In the genomic region with DNA sequence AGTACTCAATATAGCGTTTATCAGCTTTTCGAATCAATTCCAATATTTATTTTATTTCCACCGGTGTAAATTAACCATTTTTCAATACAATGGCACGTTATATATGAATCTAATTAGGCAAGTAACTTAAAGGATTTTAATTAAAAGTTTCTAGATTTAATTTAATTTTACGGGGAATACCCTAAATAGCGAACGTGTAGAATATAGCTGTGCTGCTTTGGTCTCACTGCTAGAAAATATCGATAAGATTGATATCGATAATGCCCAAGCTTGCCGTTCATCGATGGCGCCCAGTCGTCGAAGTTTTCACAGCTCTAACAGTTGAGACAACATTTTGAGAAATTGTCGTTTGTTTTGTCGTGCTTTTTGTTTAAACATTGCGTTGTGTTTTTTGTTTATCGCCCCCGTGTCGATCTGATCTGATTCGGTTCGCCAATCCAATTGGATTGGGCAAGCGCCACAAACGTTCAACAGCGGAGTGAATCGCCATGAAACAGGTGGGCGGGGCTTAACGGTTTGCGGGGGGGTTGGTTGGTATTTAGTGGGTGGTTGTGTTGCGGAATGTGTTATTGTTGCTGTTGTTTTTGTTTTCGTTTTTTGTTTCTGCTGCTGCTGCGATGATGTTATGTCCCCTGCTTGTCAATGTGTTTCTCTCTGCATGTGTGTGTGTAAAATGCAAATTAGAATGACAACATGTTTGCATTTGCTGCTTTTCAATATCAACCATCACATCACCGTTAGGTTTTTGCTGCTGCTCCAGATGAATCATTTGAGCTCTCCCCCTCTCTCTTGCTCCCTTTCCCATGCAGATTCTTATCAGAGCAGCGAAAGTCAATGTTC, we compare ENCODE assay signal across 1 fruit fly cellular context.
A peak's percentile ranks its signal among the peaks of the same experiment; 100 is the strongest.
TF ChIP-seq lines count a peak whose summit lies in the region.

A gene (plus strand): TSS at position 289 of the 840 bp plus-strand sequence.

TF ChIP-seq in whole organism, embryonic, 481 proteins besides CTCF, POLR2A, EP300 and RAD21 (continued from another document and continues in another):
- TF ChIP-seq CG17612 (GFP tag; IDR thresholded peaks at IDR 0.05; lab: Robert Waterston, UW), result no peak
- no peak for TF ChIP-seq CG2889 (GFP tag; IDR thresholded peaks at IDR 0.05; lab: Robert Waterston, UW)
- peak; percentile 61 for TF ChIP-seq CG12391 (tag; optimal IDR thresholded peaks at IDR 0.05; lab: Kevin White, UChicago)
- TF ChIP-seq cad (GFP tag; optimal IDR thresholded peaks at IDR 0.05; lab: Kevin White, UChicago), result no peak
- TF ChIP-seq zfh2 (GFP tag; optimal IDR thresholded peaks at IDR 0.05; lab: Kevin White, UChicago), result peak; percentile 46
- peak; percentile 36 for TF ChIP-seq CG15514 (GFP tag; optimal IDR thresholded peaks at IDR 0.05; lab: Kevin White, UChicago)
- TF ChIP-seq stc (GFP tag; IDR thresholded peaks at IDR 0.05; lab: Robert Waterston, UW), result no peak
- TF ChIP-seq CG12104 (GFP tag; optimal IDR thresholded peaks at IDR 0.05; lab: Kevin White, UChicago), result peak; percentile 0
- TF ChIP-seq nmo (GFP tag; optimal IDR thresholded peaks at IDR 0.05; lab: Kevin White, UChicago), result peak; percentile 49
- TF ChIP-seq sima (GFP tag; optimal IDR thresholded peaks at IDR 0.05; lab: Kevin White, UChicago), result no peak
- no peak for TF ChIP-seq B-H1 (GFP tag; IDR thresholded peaks at IDR 0.05; lab: Robert Waterston, UW)
- no peak for TF ChIP-seq tup (GFP tag; optimal IDR thresholded peaks at IDR 0.05; lab: Kevin White, UChicago)
- no peak for TF ChIP-seq CG1792 (GFP tag; optimal IDR thresholded peaks at IDR 0.05; lab: Kevin White, UChicago)
- TF ChIP-seq CG4730 (GFP tag; IDR thresholded peaks at IDR 0.05; lab: Robert Waterston, UW), result no peak
- TF ChIP-seq bbx (GFP tag; IDR thresholded peaks at IDR 0.05; lab: Robert Waterston, UW; ENCODE audit: partially characterized antibody), result peak; percentile 86
- TF ChIP-seq gem (tag; optimal IDR thresholded peaks at IDR 0.05; lab: Kevin White, UChicago), result peak; percentile 69
- peak; percentile 72 for TF ChIP-seq MBD-R2 (GFP tag; IDR thresholded peaks at IDR 0.05; lab: Robert Waterston, UW)
- TF ChIP-seq pum (GFP tag; optimal IDR thresholded peaks at IDR 0.05; lab: Kevin White, UChicago), result peak; percentile 13
- peak; percentile 25 for TF ChIP-seq gcm (GFP tag; optimal IDR thresholded peaks at IDR 0.05; lab: Kevin White, UChicago)
- TF ChIP-seq prd (optimal IDR thresholded peaks at IDR 0.05; lab: Kevin White, UChicago), result no peak
- peak; percentile 41; the same call in 1 of the 3 replicates for TF ChIP-seq prd (GFP tag; IDR thresholded peaks at IDR 0.05; lab: Robert Waterston, UW)
- TF ChIP-seq lmd (GFP tag; IDR thresholded peaks at IDR 0.05; lab: Robert Waterston, UW), result peak; percentile 39; the same call in 1 of the 2 replicates
- peak; percentile 78 for TF ChIP-seq CG6791 (GFP tag; IDR thresholded peaks at IDR 0.05; lab: Robert Waterston, UW; ENCODE audit: partially characterized antibody)
- peak; percentile 34 for TF ChIP-seq YL-1 (GFP tag; optimal IDR thresholded peaks at IDR 0.05; lab: Kevin White, UChicago)
- no peak for TF ChIP-seq en (GFP tag; optimal IDR thresholded peaks at IDR 0.05; lab: Kevin White, UChicago)
- TF ChIP-seq Oaz (GFP tag; IDR thresholded peaks at IDR 0.05; lab: Robert Waterston, UW), result no peak
- TF ChIP-seq eve (GFP tag; optimal IDR thresholded peaks at IDR 0.05; lab: Kevin White, UChicago), result no peak
- peak; percentile 26 for TF ChIP-seq CG13775 (GFP tag; optimal IDR thresholded peaks at IDR 0.05; lab: Kevin White, UChicago)
- TF ChIP-seq CG33557 (GFP tag; optimal IDR thresholded peaks at IDR 0.05; lab: Kevin White, UChicago), result peak; percentile 13
- no peak for TF ChIP-seq CG4360 (GFP tag; IDR thresholded peaks at IDR 0.05; lab: Robert Waterston, UW)
- TF ChIP-seq CG14965 (GFP tag; optimal IDR thresholded peaks at IDR 0.05; lab: Kevin White, UChicago; ENCODE audit: borderline replicate concordance), result no peak
- no peak for TF ChIP-seq tll (GFP tag; optimal IDR thresholded peaks at IDR 0.05; lab: Kevin White, UChicago)
- no peak for TF ChIP-seq ftz-f1 (GFP tag; optimal IDR thresholded peaks at IDR 0.05; lab: Kevin White, UChicago)
- peak; percentile 14 for TF ChIP-seq CG30020 (tag; optimal IDR thresholded peaks at IDR 0.05; lab: Kevin White, UChicago)
- peak; percentile 35 for TF ChIP-seq Myb (GFP tag; optimal IDR thresholded peaks at IDR 0.05; lab: Kevin White, UChicago)
- TF ChIP-seq lov (optimal IDR thresholded peaks at IDR 0.05; lab: Kevin White, UChicago), result no peak
- TF ChIP-seq lov (GFP tag; IDR thresholded peaks at IDR 0.05; lab: Robert Waterston, UW), result no peak
- TF ChIP-seq CkIIα-i1 (GFP tag; IDR thresholded peaks at IDR 0.05; lab: Robert Waterston, UW), result no peak
- TF ChIP-seq Mad (GFP tag; optimal IDR thresholded peaks at IDR 0.05; lab: Kevin White, UChicago), result peak; percentile 7
- peak; percentile 49 for TF ChIP-seq CG18599 (GFP tag; optimal IDR thresholded peaks at IDR 0.05; lab: Kevin White, UChicago)
- TF ChIP-seq schlank (tag; optimal IDR thresholded peaks at IDR 0.05; lab: Kevin White, UChicago), result no peak
- peak; percentile 27; the same call in 1 of the 2 replicates for TF ChIP-seq Xrp1 (GFP tag; IDR thresholded peaks at IDR 0.05; lab: Robert Waterston, UW)
- TF ChIP-seq BtbVII (GFP tag; optimal IDR thresholded peaks at IDR 0.05; lab: Kevin White, UChicago), result peak; percentile 4
- TF ChIP-seq NC2β (GFP tag; optimal IDR thresholded peaks at IDR 0.05; lab: Kevin White, UChicago), result peak; percentile 52
- no peak for TF ChIP-seq CG12744 (GFP tag; optimal IDR thresholded peaks at IDR 0.05; lab: Kevin White, UChicago)
- no peak for TF ChIP-seq CG1024 (GFP tag; IDR thresholded peaks at IDR 0.05; lab: Robert Waterston, UW)
- TF ChIP-seq CG15269 (tag; optimal IDR thresholded peaks at IDR 0.05; lab: Kevin White, UChicago), result peak; percentile 49
- TF ChIP-seq pzg (GFP tag; optimal IDR thresholded peaks at IDR 0.05; lab: Kevin White, UChicago), result peak; percentile 80
- no peak for TF ChIP-seq Dfd (GFP tag; optimal IDR thresholded peaks at IDR 0.05; lab: Kevin White, UChicago)
- TF ChIP-seq Xbp1 (GFP tag; optimal IDR thresholded peaks at IDR 0.05; lab: Kevin White, UChicago), result peak; percentile 56
- peak; percentile 80 for TF ChIP-seq Opbp (GFP tag; IDR thresholded peaks at IDR 0.05; lab: Robert Waterston, UW; ENCODE audit: partially characterized antibody)
- TF ChIP-seq fd96Cb (tag; optimal IDR thresholded peaks at IDR 0.05; lab: Kevin White, UChicago), result peak; percentile 14
- TF ChIP-seq CG10321 (GFP tag; IDR thresholded peaks at IDR 0.05; lab: Robert Waterston, UW), result no peak
- TF ChIP-seq Dip3 (GFP tag; optimal IDR thresholded peaks at IDR 0.05; lab: Kevin White, UChicago), result peak; percentile 24
- no peak for TF ChIP-seq Aef1 (GFP tag; IDR thresholded peaks at IDR 0.05; lab: Robert Waterston, UW)
- no peak for TF ChIP-seq gsb (GFP tag; IDR thresholded peaks at IDR 0.05; lab: Robert Waterston, UW)
- TF ChIP-seq chn (GFP tag; optimal IDR thresholded peaks at IDR 0.05; lab: Kevin White, UChicago), result peak; percentile 27
- peak; percentile 2 for TF ChIP-seq Bteb2 (GFP tag; optimal IDR thresholded peaks at IDR 0.05; lab: Kevin White, UChicago)
- TF ChIP-seq CG4424 (GFP tag; optimal IDR thresholded peaks at IDR 0.05; lab: Kevin White, UChicago), result peak; percentile 22
- TF ChIP-seq CG8924 (tag; optimal IDR thresholded peaks at IDR 0.05; lab: Kevin White, UChicago), result peak; percentile 64
- TF ChIP-seq zen (tag; optimal IDR thresholded peaks at IDR 0.05; lab: Kevin White, UChicago), result peak; percentile 20
- no peak for TF ChIP-seq CG15011 (GFP tag; optimal IDR thresholded peaks at IDR 0.05; lab: Kevin White, UChicago)
- TF ChIP-seq Side (GFP tag; optimal IDR thresholded peaks at IDR 0.05; lab: Kevin White, UChicago), result peak; percentile 19
- TF ChIP-seq bcd (GFP tag; optimal IDR thresholded peaks at IDR 0.05; lab: Kevin White, UChicago), result peak; percentile 44
- TF ChIP-seq hkb (optimal IDR thresholded peaks at IDR 0.05; lab: Kevin White, UChicago), result no peak
- TF ChIP-seq hkb (GFP tag; IDR thresholded peaks at IDR 0.05; lab: Robert Waterston, UW), result peak; percentile 56
- TF ChIP-seq btn (GFP tag; optimal IDR thresholded peaks at IDR 0.05; lab: Kevin White, UChicago), result no peak
- peak; percentile 32 for TF ChIP-seq mam (GFP tag; optimal IDR thresholded peaks at IDR 0.05; lab: Kevin White, UChicago)
- TF ChIP-seq Bgb (GFP tag; IDR thresholded peaks at IDR 0.05; lab: Robert Waterston, UW; ENCODE audit: partially characterized antibody), result peak; percentile 84
- no peak for TF ChIP-seq crc (GFP tag; optimal IDR thresholded peaks at IDR 0.05; lab: Kevin White, UChicago)
- no peak for TF ChIP-seq Spps (tag; optimal IDR thresholded peaks at IDR 0.05; lab: Kevin White, UChicago)
- TF ChIP-seq CG32532 (GFP tag; IDR thresholded peaks at IDR 0.05; lab: Robert Waterston, UW), result peak; percentile 59; the same call in 1 of the 2 replicates
- TF ChIP-seq CG13287 (GFP tag; IDR thresholded peaks at IDR 0.05; lab: Robert Waterston, UW; ENCODE audit: partially characterized antibody), result peak; percentile 82
- peak; percentile 67; the same call in 2 of the 4 replicates for TF ChIP-seq chinmo (GFP tag; IDR thresholded peaks at IDR 0.05; lab: Robert Waterston, UW; ENCODE audit: partially characterized antibody)
- peak; percentile 43 for TF ChIP-seq Dp (GFP tag; optimal IDR thresholded peaks at IDR 0.05; lab: Kevin White, UChicago)
- no peak for TF ChIP-seq CG7271 (tag; optimal IDR thresholded peaks at IDR 0.05; lab: Kevin White, UChicago)
- TF ChIP-seq Trl (optimal IDR thresholded peaks at IDR 0.05; lab: Kevin White, UChicago), result no peak
- TF ChIP-seq Trl (GFP tag; optimal IDR thresholded peaks at IDR 0.05; lab: Kevin White, UChicago), result peak; percentile 23
- TF ChIP-seq CG14014 (GFP tag; IDR thresholded peaks at IDR 0.05; lab: Robert Waterston, UW), result 0 out of 2 replicates have a peak, but pooled peaks have one; percentile 14
- TF ChIP-seq CG10431 (GFP tag; optimal IDR thresholded peaks at IDR 0.05; lab: Kevin White, UChicago), result no peak
- peak; percentile 80 for TF ChIP-seq Med (GFP tag; lab: Kevin White, UChicago)
- peak; percentile 35 for TF ChIP-seq Hr3 (GFP tag; optimal IDR thresholded peaks at IDR 0.05; lab: Kevin White, UChicago)
- TF ChIP-seq BEAF-32 (GFP tag; optimal IDR thresholded peaks at IDR 0.05; lab: Kevin White, UChicago), result peak; percentile 82
- peak; percentile 41 for TF ChIP-seq CG30403 (GFP tag; optimal IDR thresholded peaks at IDR 0.05; lab: Kevin White, UChicago)
- peak; percentile 22; the same call in 1 of the 3 replicates for TF ChIP-seq ken (GFP tag; IDR thresholded peaks at IDR 0.05; lab: Robert Waterston, UW)
- peak; percentile 51 for TF ChIP-seq CG13624 (GFP tag; optimal IDR thresholded peaks at IDR 0.05; lab: Kevin White, UChicago)
- peak; percentile 70 for TF ChIP-seq MESR4 (GFP tag; optimal IDR thresholded peaks at IDR 0.05; lab: Kevin White, UChicago)
- no peak for TF ChIP-seq cas (GFP tag; IDR thresholded peaks at IDR 0.05; lab: Robert Waterston, UW)
- TF ChIP-seq CG10147 (GFP tag; optimal IDR thresholded peaks at IDR 0.05; lab: Kevin White, UChicago), result peak; percentile 12
- TF ChIP-seq Fer1 (GFP tag; optimal IDR thresholded peaks at IDR 0.05; lab: Kevin White, UChicago), result peak; percentile 17
- peak; percentile 90 for TF ChIP-seq Sry-δ (GFP tag; optimal IDR thresholded peaks at IDR 0.05; lab: Kevin White, UChicago)
- TF ChIP-seq D (optimal IDR thresholded peaks at IDR 0.05; lab: Kevin White, UChicago), result no peak
- no peak for TF ChIP-seq D (GFP tag; optimal IDR thresholded peaks at IDR 0.05; lab: Kevin White, UChicago)
- peak; percentile 87 for TF ChIP-seq CG3995 (GFP tag; optimal IDR thresholded peaks at IDR 0.05; lab: Kevin White, UChicago)
- TF ChIP-seq CG17912 (GFP tag; optimal IDR thresholded peaks at IDR 0.05; lab: Kevin White, UChicago), result no peak
- TF ChIP-seq ranshi (GFP tag; IDR thresholded peaks at IDR 0.05; lab: Robert Waterston, UW), result no peak
- TF ChIP-seq mld (GFP tag; IDR thresholded peaks at IDR 0.05; lab: Robert Waterston, UW; ENCODE audit: partially characterized antibody), result peak; percentile 58; the same call in 1 of the 3 replicates
- TF ChIP-seq kah (GFP tag; optimal IDR thresholded peaks at IDR 0.05; lab: Kevin White, UChicago), result peak; percentile 85
- no peak for TF ChIP-seq CG12155 (GFP tag; optimal IDR thresholded peaks at IDR 0.05; lab: Kevin White, UChicago)
- TF ChIP-seq az2 (GFP tag; optimal IDR thresholded peaks at IDR 0.05; lab: Kevin White, UChicago), result peak; percentile 25
- peak in 1 of 2 experiments; percentile 39 for TF ChIP-seq Hr51 (GFP tag; optimal IDR thresholded peaks at IDR 0.05; lab: Kevin White, UChicago)
- TF ChIP-seq Max (GFP tag; optimal IDR thresholded peaks at IDR 0.05; lab: Kevin White, UChicago), result peak; percentile 49
- no peak for TF ChIP-seq CG12071 (GFP tag; optimal IDR thresholded peaks at IDR 0.05; lab: Kevin White, UChicago)
- TF ChIP-seq sug (tag; optimal IDR thresholded peaks at IDR 0.05; lab: Kevin White, UChicago), result peak; percentile 96
- TF ChIP-seq lbe (GFP tag; optimal IDR thresholded peaks at IDR 0.05; lab: Kevin White, UChicago), result no peak
- TF ChIP-seq ssp (GFP tag; IDR thresholded peaks at IDR 0.05; lab: Robert Waterston, UW), result peak; percentile 49
- TF ChIP-seq Dll (GFP tag; IDR thresholded peaks at IDR 0.05; lab: Robert Waterston, UW; ENCODE audit: partially characterized antibody), result peak; percentile 75
- TF ChIP-seq ewg (GFP tag; optimal IDR thresholded peaks at IDR 0.05; lab: Kevin White, UChicago), result no peak
- no peak; the same call in 2 of the 3 replicates for TF ChIP-seq croc (GFP tag; conservative IDR thresholded peaks at IDR 0.05; lab: Robert Waterston, UW)
- no peak for TF ChIP-seq gro (GFP tag; optimal IDR thresholded peaks at IDR 0.05; lab: Kevin White, UChicago)
- TF ChIP-seq unpg (GFP tag; optimal IDR thresholded peaks at IDR 0.05; lab: Kevin White, UChicago), result peak; percentile 48
- peak; percentile 40 for TF ChIP-seq CG9932 (GFP tag; IDR thresholded peaks at IDR 0.05; lab: Robert Waterston, UW)
- TF ChIP-seq CG31388 (GFP tag; optimal IDR thresholded peaks at IDR 0.05; lab: Kevin White, UChicago), result no peak
- TF ChIP-seq CG12769 (tag; optimal IDR thresholded peaks at IDR 0.05; lab: Kevin White, UChicago), result peak; percentile 14
- peak; percentile 82 for TF ChIP-seq amos (GFP tag; IDR thresholded peaks at IDR 0.05; lab: Robert Waterston, UW; ENCODE audit: partially characterized antibody)
- peak; percentile 51 for TF ChIP-seq CHES-1-like (GFP tag; optimal IDR thresholded peaks at IDR 0.05; lab: Kevin White, UChicago)
- TF ChIP-seq CG11093 (GFP tag; IDR thresholded peaks at IDR 0.05; lab: Robert Waterston, UW), result no peak
- TF ChIP-seq tna (GFP tag; IDR thresholded peaks at IDR 0.05; lab: Robert Waterston, UW; ENCODE audit: partially characterized antibody), result peak; percentile 54; the same call in 1 of the 2 replicates
- TF ChIP-seq CG7839 (tag; optimal IDR thresholded peaks at IDR 0.05; lab: Kevin White, UChicago), result peak; percentile 52
- TF ChIP-seq cwo (GFP tag; optimal IDR thresholded peaks at IDR 0.05; lab: Kevin White, UChicago), result no peak
